In genomic region chrIII:3311607-3312006, ce11 we compare ENCODE assay signal across 4 worm cellular contexts.
TF ChIP-seq lines count a peak whose summit lies in the region.

No protein-coding gene starts in this region.

TF ChIP-seq in whole organism, L1 larva, 84 proteins besides CTCF, POLR2A, EP300 and RAD21:
- TF ChIP-seq xbp-1 (tag; optimal IDR thresholded peaks at IDR 0.05; lab: Kevin White, UChicago): no peak
- no peak for TF ChIP-seq zag-1 (tag; optimal IDR thresholded peaks at IDR 0.05; lab: Kevin White, UChicago)
- no peak for TF ChIP-seq nhr-90 (tag; optimal IDR thresholded peaks at IDR 0.05; lab: Kevin White, UChicago; ENCODE audit: poor library complexity)
- peak; percentile 51 for TF ChIP-seq nhr-85 (tag; lab: Kevin White, UChicago)
- TF ChIP-seq swsn-7 (tag; optimal IDR thresholded peaks at IDR 0.05; lab: Kevin White, UChicago): no peak
- TF ChIP-seq efl-3 (GFP tag; optimal IDR thresholded peaks at IDR 0.05; lab: Kevin White, UChicago): no peak
- no peak for TF ChIP-seq sptf-1 (tag; optimal IDR thresholded peaks at IDR 0.05; lab: Kevin White, UChicago)
- TF ChIP-seq mab-9 (GFP tag; IDR thresholded peaks at IDR 0.05; lab: Robert Waterston, UW): no peak
- TF ChIP-seq lin-14 (GFP tag; optimal IDR thresholded peaks at IDR 0.05; lab: Kevin White, UChicago): no peak
- TF ChIP-seq aha-1 (tag; optimal IDR thresholded peaks at IDR 0.05; lab: Kevin White, UChicago): no peak
- no peak for TF ChIP-seq ces-1 (GFP tag; optimal IDR thresholded peaks at IDR 0.05; lab: Kevin White, UChicago)
- no peak for TF ChIP-seq fos-1 (tag; optimal IDR thresholded peaks at IDR 0.05; lab: Kevin White, UChicago)
- no peak for TF ChIP-seq snpc-4 (tag; optimal IDR thresholded peaks at IDR 0.05; lab: Kevin White, UChicago)
- no peak for TF ChIP-seq tlp-1 (tag; optimal IDR thresholded peaks at IDR 0.05; lab: Kevin White, UChicago)
- no peak for TF ChIP-seq nhr-71 (tag; optimal IDR thresholded peaks at IDR 0.05; lab: Kevin White, UChicago)
- TF ChIP-seq efl-1 (optimal IDR thresholded peaks at IDR 0.05; lab: Kevin White, UChicago): no peak
- peak in 1 of 2 experiments; percentile 15 for TF ChIP-seq efl-1 (GFP tag; optimal IDR thresholded peaks at IDR 0.05 in 1 of 2; lab: Kevin White, UChicago)
TF ChIP-seq in whole organism, L1 larva: peak in this region for 2.

TF ChIP-seq in whole organism, L4 larva, 104 proteins besides CTCF, POLR2A, EP300 and RAD21:
- no peak for TF ChIP-seq madf-9 (GFP tag; conservative IDR thresholded peaks at IDR 0.05; lab: Robert Waterston, UW)
- no peak for TF ChIP-seq zip-11 (GFP tag; IDR thresholded peaks at IDR 0.05; lab: Robert Waterston, UW)
- no peak for TF ChIP-seq tag-97 (GFP tag; IDR thresholded peaks at IDR 0.05; lab: Robert Waterston, UW)
- TF ChIP-seq spr-1 (tag; optimal IDR thresholded peaks at IDR 0.05; lab: Kevin White, UChicago): no peak
- TF ChIP-seq lin-38 (GFP tag; IDR thresholded peaks at IDR 0.05; lab: Robert Waterston, UW): peak; percentile 68
TF ChIP-seq in whole organism, L4 larva: peak in this region for 1.

TF ChIP-seq in whole organism, mixed stage, embryonic, 35 proteins besides CTCF, POLR2A, EP300 and RAD21:
- TF ChIP-seq drap-1 (GFP tag; optimal IDR thresholded peaks at IDR 0.05; lab: Kevin White, UChicago) (no peak), ceh-83 (GFP tag; optimal IDR thresholded peaks at IDR 0.05; lab: Kevin White, UChicago) (peak; percentile 3)

TF ChIP-seq in whole organism, young adult, 124 proteins besides CTCF, POLR2A, EP300 and RAD21:
- TF ChIP-seq snpc-4 (GFP tag; optimal IDR thresholded peaks at IDR 0.05; lab: Kevin White, UChicago) (no peak), snpc-4 (tag; optimal IDR thresholded peaks at IDR 0.05; lab: Kevin White, UChicago) (no peak), B0261.1 (tag; optimal IDR thresholded peaks at IDR 0.05; lab: Kevin White, UChicago) (no peak), F52B5.7 (tag; optimal IDR thresholded peaks at IDR 0.05; lab: Kevin White, UChicago) (no peak), ztf-28 (GFP tag; IDR thresholded peaks at IDR 0.05; lab: Robert Waterston, UW) (no peak), mcd-1 (GFP tag; IDR thresholded peaks at IDR 0.05; lab: Robert Waterston, UW) (peak; percentile 63), lin-35 (GFP tag; optimal IDR thresholded peaks at IDR 0.05; lab: Kevin White, UChicago) (no peak), ama-1 (optimal IDR thresholded peaks at IDR 0.05; lab: Kevin White, UChicago) (no peak), ama-1 (GFP tag; optimal IDR thresholded peaks at IDR 0.05; lab: Kevin White, UChicago) (no peak), efl-1 (GFP tag; optimal IDR thresholded peaks at IDR 0.05; lab: Kevin White, UChicago) (peak; percentile 40), lin-54 (GFP tag; optimal IDR thresholded peaks at IDR 0.05; lab: Kevin White, UChicago) (peak; percentile 49), nhr-90 (tag; optimal IDR thresholded peaks at IDR 0.05; lab: Kevin White, UChicago) (no peak), Y95B8A.8 (GFP tag; IDR thresholded peaks at IDR 0.05; lab: Robert Waterston, UW) (no peak), nhr-27 (tag; optimal IDR thresholded peaks at IDR 0.05; lab: Kevin White, UChicago) (no peak), fkh-3 (tag; optimal IDR thresholded peaks at IDR 0.05; lab: Kevin White, UChicago) (no peak), sptf-2 (GFP tag; optimal IDR thresholded peaks at IDR 0.05; lab: Kevin White, UChicago) (no peak), ztf-22 (GFP tag; optimal IDR thresholded peaks at IDR 0.05; lab: Kevin White, UChicago) (no peak)
